Worm (Caenorhabditis elegans) whole organism, young adult: ENCODE results near the gene C23F12.9.

ENCODE experiments used
- B0336.3 ChIP-seq: fragments of 200-800 bp; sonication (Bioruptor generic); IDR thresholded peaks from 2 replicates; pipeline ENCODE4 v1.3.6; 2022; ENCODE audit warnings: missing genetic modification characterization, missing compliant biosample characterization
- D2030.7 ChIP-seq: fragments of 200-800 bp; sonication (Bioruptor generic); IDR thresholded peaks from 2 replicates; pipeline ENCODE4 v1.3.6; 2022; ENCODE audit warnings: missing genetic modification reagents, missing genetic modification characterization, missing compliant biosample characterization
- F10E7.11 ChIP-seq: sonication (generic microtip); optimal IDR thresholded peaks from 2 replicates; lab custom pipeline; 2017; ENCODE audit warnings: mild to moderate bottlenecking, missing genetic modification characterization, moderate library complexity, missing compliant biosample characterization
- F22D6.2 ChIP-seq: sonication (generic microtip); optimal IDR thresholded peaks from 2 replicates; lab custom pipeline; 2016; ENCODE audit warnings: mild to moderate bottlenecking, missing genetic modification characterization, missing compliant biosample characterization
- F23B12.7 ChIP-seq: sonication (generic microtip); optimal IDR thresholded peaks from 2 replicates; lab custom pipeline; 2017; ENCODE audit warnings: missing genetic modification characterization, mild to moderate bottlenecking, missing compliant biosample characterization, antibody characterized with exemption, moderate library complexity; ENCODE audit not compliant: insufficient read depth
- F33H1.4 ChIP-seq: fragments of 200-800 bp; sonication (Bioruptor generic); IDR thresholded peaks from 2 replicates; pipeline ENCODE4 v1.3.6; 2022; ENCODE audit warnings: missing genetic modification reagents, missing genetic modification characterization, missing compliant biosample characterization
- F39B2.1 ChIP-seq: fragments of 200-800 bp; sonication (Bioruptor generic); IDR thresholded peaks from 2 replicates; pipeline ENCODE4 v1.3.6; 2022; ENCODE audit warnings: missing genetic modification reagents, missing genetic modification characterization, missing compliant biosample characterization
- F55B11.4 ChIP-seq: sonication (generic microtip); optimal IDR thresholded peaks from 2 replicates; lab custom pipeline; 2016; ENCODE audit warnings: missing compliant biosample characterization, missing genetic modification characterization, borderline replicate concordance; ENCODE audit not compliant: insufficient read depth
- K12H6.12 ChIP-seq: fragments of 200-800 bp; sonication (Bioruptor generic); optimal IDR thresholded peaks from 2 replicates; lab custom pipeline; 2018; ENCODE audit warnings: mild to moderate bottlenecking, missing genetic modification characterization, missing compliant biosample characterization
- Y53F4B.3 ChIP-seq: fragments of 200-800 bp; sonication (Bioruptor generic); IDR thresholded peaks from 2 replicates; pipeline ENCODE4 v1.3.6; 2022; ENCODE audit warnings: missing genetic modification reagents, missing genetic modification characterization, missing compliant biosample characterization
- Y53G8AR.9 ChIP-seq: fragments of 200-800 bp; sonication (Bioruptor generic); conservative IDR thresholded peaks from 2 replicates; pipeline ENCODE4 v1.3.6; 2022; ENCODE audit warnings: missing genetic modification reagents, missing genetic modification characterization, missing compliant biosample characterization
- athp-1 ChIP-seq: sonication (generic microtip); optimal IDR thresholded peaks from 2 replicates; lab custom pipeline; 2017; ENCODE audit warnings: mild to moderate bottlenecking, missing genetic modification characterization, missing compliant biosample characterization
- attf-5 ChIP-seq: fragments of 200-800 bp; sonication (Bioruptor generic); optimal IDR thresholded peaks from 2 replicates; lab custom pipeline; 2018; ENCODE audit warnings: mild to moderate bottlenecking, missing genetic modification characterization, missing compliant biosample characterization
- ceh-100 ChIP-seq: fragments of 200-800 bp; sonication (Bioruptor generic); IDR thresholded peaks from 2 replicates; pipeline ENCODE4 v1.3.6; 2022; ENCODE audit warnings: missing genetic modification reagents, missing genetic modification characterization, missing compliant biosample characterization
- ceh-27 ChIP-seq: fragments of 200-800 bp; sonication (Bioruptor generic); optimal IDR thresholded peaks from 2 replicates; lab custom pipeline; 2018; ENCODE audit warnings: mild to moderate bottlenecking, missing genetic modification characterization, moderate library complexity, missing compliant biosample characterization
- ceh-40 ChIP-seq: fragments of 200-800 bp; sonication (Bioruptor generic); IDR thresholded peaks from 2 replicates; pipeline ENCODE4 v1.3.6; 2022; ENCODE audit warnings: missing genetic modification characterization, missing compliant biosample characterization
- ceh-79 ChIP-seq: sonication (generic microtip); optimal IDR thresholded peaks from 2 replicates; lab custom pipeline; 2017; ENCODE audit warnings: mild to moderate bottlenecking, missing genetic modification characterization, missing compliant biosample characterization
- chd-7 ChIP-seq: sonication (generic microtip); optimal IDR thresholded peaks from 2 replicates; lab custom pipeline; 2016; ENCODE audit warnings: mild to moderate bottlenecking, missing genetic modification characterization, moderate library complexity, missing compliant biosample characterization
- die-1 ChIP-seq: sonication (generic microtip); optimal IDR thresholded peaks from 2 replicates; lab custom pipeline; 2016; ENCODE audit warnings: missing genotype, mild to moderate bottlenecking, missing genetic modification characterization, missing compliant biosample characterization
- egrh-3 ChIP-seq: fragments of 200-800 bp; sonication (Bioruptor generic); IDR thresholded peaks from 2 replicates; pipeline ENCODE4 v1.3.6; 2022; ENCODE audit warnings: missing genetic modification reagents, missing genetic modification characterization, missing compliant biosample characterization
- him-1 ChIP-seq: sonication (generic microtip); optimal IDR thresholded peaks from 2 replicates; lab custom pipeline; 2016; ENCODE audit warnings: missing genotype, missing genetic modification reagents, missing genetic modification characterization, missing compliant biosample characterization
- hmg-1.2 ChIP-seq: fragments of 200-800 bp; sonication (Bioruptor generic); IDR thresholded peaks from 2 replicates; pipeline ENCODE4 v1.3.6; 2022; ENCODE audit warnings: missing genetic modification reagents, missing genetic modification characterization, missing compliant biosample characterization
- hrde-1 ChIP-seq: sonication (generic microtip); optimal IDR thresholded peaks from 2 replicates; lab custom pipeline; 2016; ENCODE audit warnings: missing genetic modification characterization, mild to moderate bottlenecking, missing compliant biosample characterization, moderate library complexity, missing genotype, missing genetic modification reagents, borderline replicate concordance
- let-526 ChIP-seq: fragments of 200-800 bp; sonication (Bioruptor generic); IDR thresholded peaks from 2 replicates; pipeline ENCODE4 v1.3.6; 2022; ENCODE audit warnings: missing genetic modification reagents, missing genetic modification characterization, missing compliant biosample characterization
- lin-26 ChIP-seq: fragments of 200-800 bp; sonication (Bioruptor generic); IDR thresholded peaks from 2 replicates; pipeline ENCODE4 v1.3.6; 2022; ENCODE audit warnings: missing genetic modification reagents, missing genetic modification characterization, missing compliant biosample characterization
- lin-35 ChIP-seq, 3 experiments: fragments of 150-350 bp in 2 of 3; sonication (generic microtip) in 1 of 3; optimal IDR thresholded peaks; 2 replicates each; lab custom pipeline; 2014 to 2018; ENCODE audit warnings: missing biosample characterization in 3 of 3, missing genetic modification characterization in 3 of 3, missing genetic modification reagents in 3 of 3
- lin-54 ChIP-seq: fragments of 200-800 bp; sonication (Bioruptor generic); optimal IDR thresholded peaks from 2 replicates; lab custom pipeline; 2018; ENCODE audit warnings: mild to moderate bottlenecking, missing genetic modification characterization, missing compliant biosample characterization
- madf-10 ChIP-seq: sonication (generic microtip); optimal IDR thresholded peaks from 2 replicates; lab custom pipeline; 2016; ENCODE audit warnings: mild to moderate bottlenecking, missing genetic modification characterization, missing compliant biosample characterization
- madf-3 ChIP-seq: fragments of 200-800 bp; sonication (Bioruptor generic); IDR thresholded peaks from 2 replicates; pipeline ENCODE4 v1.3.6; 2022; ENCODE audit warnings: missing genetic modification reagents, missing genetic modification characterization, missing compliant biosample characterization
- madf-8 ChIP-seq: fragments of 200-800 bp; sonication (Bioruptor generic); conservative IDR thresholded peaks from 2 replicates; pipeline ENCODE4 v1.3.6; 2022; ENCODE audit warnings: missing genetic modification reagents, missing genetic modification characterization, missing compliant biosample characterization
- mes-4 ChIP-seq: sonication (generic microtip); optimal IDR thresholded peaks from 2 replicates; lab custom pipeline; 2016; ENCODE audit warnings: missing genotype, missing genetic modification characterization, missing compliant biosample characterization
- mxl-1 ChIP-seq: sonication (generic microtip); optimal IDR thresholded peaks from 2 replicates; lab custom pipeline; 2016; ENCODE audit warnings: missing genetic modification characterization, missing compliant biosample characterization
- nfyb-1 ChIP-seq: fragments of 200-800 bp; sonication (Bioruptor generic); IDR thresholded peaks from 2 replicates; pipeline ENCODE4 v1.3.6; 2022; ENCODE audit warnings: missing genetic modification reagents, missing genetic modification characterization, missing compliant biosample characterization
- nhr-179 ChIP-seq: sonication (generic microtip); optimal IDR thresholded peaks from 2 replicates; lab custom pipeline; 2016; ENCODE audit warnings: mild to moderate bottlenecking, missing genetic modification characterization, missing compliant biosample characterization
- nhr-27 ChIP-seq: fragments of 200-800 bp; sonication (Bioruptor generic); optimal IDR thresholded peaks from 2 replicates; lab custom pipeline; 2018; ENCODE audit warnings: mild to moderate bottlenecking, missing genetic modification characterization, moderate library complexity, missing compliant biosample characterization
- nhr-80 ChIP-seq: sonication (generic microtip); optimal IDR thresholded peaks from 2 replicates; lab custom pipeline; 2016; ENCODE audit warnings: missing genetic modification characterization, missing compliant biosample characterization
- pbrm-1 ChIP-seq: fragments of 200-800 bp; sonication (Bioruptor generic); IDR thresholded peaks from 2 replicates; pipeline ENCODE4 v1.3.6; 2022; ENCODE audit warnings: missing genetic modification reagents, missing genetic modification characterization, missing compliant biosample characterization
- rcor-1 ChIP-seq: fragments of 200-800 bp; sonication (Bioruptor generic); IDR thresholded peaks from 2 replicates; pipeline ENCODE4 v1.3.6; 2022; ENCODE audit warnings: missing genetic modification reagents, missing genetic modification characterization, missing compliant biosample characterization
- sea-2 ChIP-seq: fragments of 200-800 bp; sonication (Bioruptor generic); IDR thresholded peaks from 2 replicates; pipeline ENCODE4 v1.3.6; 2022; ENCODE audit warnings: missing genetic modification characterization, missing compliant biosample characterization
- snpc-1.3 ChIP-seq: sonication (generic microtip); optimal IDR thresholded peaks from 2 replicates; lab custom pipeline; 2017; ENCODE audit warnings: missing genetic modification characterization, mild to moderate bottlenecking, missing compliant biosample characterization, antibody characterized with exemption, moderate library complexity, missing genotype, missing genetic modification reagents; ENCODE audit not compliant: insufficient read depth
- somi-1 ChIP-seq: fragments of 200-800 bp; sonication (Bioruptor generic); optimal IDR thresholded peaks from 2 replicates; lab custom pipeline; 2018; ENCODE audit warnings: mild to moderate bottlenecking, missing genetic modification characterization, missing compliant biosample characterization
- tbp1 ChIP-seq: fragments of 200-800 bp; sonication (Bioruptor generic); optimal IDR thresholded peaks from 2 replicates; lab custom pipeline; 2018; ENCODE audit warnings: mild to moderate bottlenecking, missing genetic modification characterization, missing compliant biosample characterization
- unc-62 ChIP-seq: fragments of 150-350 bp; optimal IDR thresholded peaks from 2 replicates; lab custom pipeline; 2014; ENCODE audit warnings: missing biosample characterization, missing genetic modification reagents, missing genetic modification characterization
- zim-3 ChIP-seq: sonication (generic microtip); optimal IDR thresholded peaks from 2 replicates; lab custom pipeline; 2017; ENCODE audit warnings: mild to moderate bottlenecking, missing genetic modification characterization, moderate library complexity, missing compliant biosample characterization
- ztf-22 ChIP-seq: fragments of 200-800 bp; sonication (Bioruptor generic); optimal IDR thresholded peaks from 2 replicates; lab custom pipeline; 2018; ENCODE audit warnings: mild to moderate bottlenecking, missing genetic modification characterization, moderate library complexity, missing compliant biosample characterization
- ztf-26 ChIP-seq: sonication (generic microtip); optimal IDR thresholded peaks from 2 replicates; lab custom pipeline; 2017; ENCODE audit warnings: missing genetic modification characterization, missing compliant biosample characterization

The C23F12.9 gene

ce11 chrX:9369927-9370326, 23.9 kb upstream of the C23F12.9 start:
- TF ChIP-seq nhr-80 (tag; lab: Kevin White, UChicago) (peak; percentile 57), ztf-22 (GFP tag; lab: Kevin White, UChicago) (no peak)

- TF ChIP-seq mxl-1 (tag; lab: Kevin White, UChicago) = no peak
- no peak for TF ChIP-seq hrde-1 (tag; lab: Kevin White, UChicago)
- TF ChIP-seq tbp1 (GFP tag; lab: Kevin White, UChicago) = no peak
- no peak for TF ChIP-seq rcor-1
- TF ChIP-seq F22D6.2 (tag; lab: Kevin White, UChicago) = no peak
- no peak for TF ChIP-seq somi-1 (GFP tag; lab: Kevin White, UChicago)
- no peak for TF ChIP-seq ceh-27 (GFP tag; lab: Kevin White, UChicago)
- no peak for TF ChIP-seq chd-7
- TF ChIP-seq F10E7.11 (tag; lab: Kevin White, UChicago) = no peak
- TF ChIP-seq nhr-179 (tag; lab: Kevin White, UChicago) = no peak
- TF ChIP-seq F23B12.7 = no peak
- no peak for TF ChIP-seq mes-4 (tag; lab: Kevin White, UChicago)
- TF ChIP-seq let-526 = no peak
- TF ChIP-seq sea-2 = no peak
- TF ChIP-seq him-1 (tag; lab: Kevin White, UChicago) = no peak
- TF ChIP-seq egrh-3 = no peak
- no peak for TF ChIP-seq nhr-27 (tag; lab: Kevin White, UChicago)
- TF ChIP-seq lin-35 (GFP tag; optimal IDR thresholded peaks at IDR 0.05; lab: Kevin White, UChicago) = no peak
- TF ChIP-seq F33H1.4 (GFP tag; lab: Robert Waterston, UW) = no peak
- no peak for TF ChIP-seq madf-8 (GFP tag; lab: Robert Waterston, UW)
These were observed 21.6 kb upstream of the C23F12.9 start for ce11 chrX:9372221-9372620.

- TF ChIP-seq F22D6.2 (tag; lab: Kevin White, UChicago) (peak; percentile 22), ceh-100 (GFP tag; lab: Robert Waterston, UW) (0 out of 2 replicates have a peak, but pooled peaks have one; percentile 25), lin-54 (GFP tag; lab: Kevin White, UChicago) (peak; percentile 8), pbrm-1 (GFP tag; lab: Robert Waterston, UW) (peak; percentile 36; the same call in 1 of the 2 replicates), Y53G8AR.9 (peak; percentile 72; the same call in 1 of the 2 replicates), attf-5 (GFP tag; lab: Kevin White, UChicago) (peak; percentile 57), B0336.3 (0 out of 2 replicates have a peak, but pooled peaks have one; percentile 16), F39B2.1 (GFP tag; lab: Robert Waterston, UW) (0 out of 2 replicates have a peak, but pooled peaks have one; percentile 41), mes-4 (tag; lab: Kevin White, UChicago) (peak; percentile 63), madf-10 (tag; lab: Kevin White, UChicago) (peak; percentile 49), Y53F4B.3 (GFP tag; lab: Robert Waterston, UW) (no peak), ztf-26 (tag; lab: Kevin White, UChicago) (peak; percentile 50), nfyb-1 (GFP tag; lab: Robert Waterston, UW) (peak; percentile 81), ceh-40 (GFP tag; lab: Robert Waterston, UW) (no peak), D2030.7 (GFP tag; lab: Robert Waterston, UW) (no peak; the same call in 1 of the 2 replicates), snpc-1.3 (tag; lab: Kevin White, UChicago) (peak; percentile 46), chd-7 (peak; percentile 73), rcor-1 (peak; percentile 50; the same call in 1 of the 2 replicates), zim-3 (tag; lab: Kevin White, UChicago) (peak; percentile 41), F55B11.4 (tag; lab: Kevin White, UChicago) (no peak), unc-62 (GFP tag; lab: Kevin White, UChicago) (no peak), athp-1 (tag; lab: Kevin White, UChicago) (peak; percentile 34), ceh-79 (tag; lab: Kevin White, UChicago) (peak; percentile 25), die-1 (peak; percentile 71), lin-26 (GFP tag; lab: Robert Waterston, UW) (peak; percentile 87), madf-3 (no peak), mxl-1 (tag; lab: Kevin White, UChicago) (peak; percentile 84), K12H6.12 (tag; lab: Kevin White, UChicago) (peak; percentile 7), hmg-1.2 (GFP tag; lab: Robert Waterston, UW) (peak; percentile 67)
These were observed 20.9 kb upstream of the C23F12.9 start for ce11 chrX:9372987-9373386.
